Fruit fly (Drosophila melanogaster) whole organism, embryonic: ENCODE measurements around the gene grass.

Source experiments
- Antp ChIP-seq: fragments of 200-800 bp; sonication (Bioruptor generic); optimal IDR thresholded peaks from 3 replicates; lab custom pipeline; 2016; ENCODE audit warnings: missing biosample characterization, missing genetic modification characterization
- Atf-2 ChIP-seq: fragments of 200-800 bp; sonication (Bioruptor generic); optimal IDR thresholded peaks from 2 replicates; lab custom pipeline; 2016; ENCODE audit warnings: missing biosample characterization, missing genetic modification characterization
- Blimp-1 ChIP-seq: fragments of 200-800 bp; sonication (Bioruptor generic); optimal IDR thresholded peaks from 3 replicates; lab custom pipeline; 2018; ENCODE audit warnings: missing biosample characterization, missing genetic modification characterization, mild to moderate bottlenecking, moderate library complexity, missing genetic modification reagents
- CG10431 ChIP-seq: fragments of 200-800 bp; sonication (Bioruptor generic); optimal IDR thresholded peaks from 3 replicates; lab custom pipeline; 2018; ENCODE audit warnings: missing biosample characterization, mild to moderate bottlenecking, missing genetic modification characterization
- CG10979 ChIP-seq: fragments of 200-800 bp; sonication (Bioruptor generic); optimal IDR thresholded peaks from 2 replicates; lab custom pipeline; 2018; ENCODE audit warnings: missing biosample characterization, mild to moderate bottlenecking, missing genetic modification characterization, moderate library complexity
- CG11504 ChIP-seq: fragments of 200-800 bp; sonication (Bioruptor generic); optimal IDR thresholded peaks from 3 replicates; lab custom pipeline; 2019; ENCODE audit warnings: missing biosample characterization, mild to moderate bottlenecking, missing genetic modification characterization, moderate library complexity
- CG12104 ChIP-seq: fragments of 200-800 bp; sonication (Bioruptor generic); optimal IDR thresholded peaks from 3 replicates; lab custom pipeline; 2016; ENCODE audit warnings: missing biosample characterization, missing genetic modification characterization
- CG16813 ChIP-seq: fragments of 200-800 bp; sonication (Bioruptor generic); IDR thresholded peaks from 3 replicates; pipeline ENCODE4 v1.3.6; 2022; ENCODE audit warnings: missing biosample characterization, missing genetic modification characterization; ENCODE audit not compliant: partially characterized antibody
- CG18476 ChIP-seq: fragments of 200-800 bp; sonication (Bioruptor generic); optimal IDR thresholded peaks from 2 replicates; lab custom pipeline; 2016; ENCODE audit warnings: missing biosample characterization, mild to moderate bottlenecking, missing genetic modification characterization
- CG18619 ChIP-seq: fragments of 200-800 bp; sonication (Bioruptor generic); optimal IDR thresholded peaks from 3 replicates; lab custom pipeline; 2017; ENCODE audit warnings: missing biosample characterization, mild to moderate bottlenecking, missing genetic modification characterization
- CG2120 ChIP-seq: fragments of 200-800 bp; sonication (Bioruptor generic); optimal IDR thresholded peaks from 3 replicates; lab custom pipeline; 2016; ENCODE audit warnings: missing biosample characterization, missing genetic modification characterization
- CG30403 ChIP-seq: fragments of 200-800 bp; sonication (Bioruptor generic); optimal IDR thresholded peaks from 3 replicates; lab custom pipeline; 2016; ENCODE audit warnings: missing biosample characterization, missing genetic modification characterization
- CG4854 ChIP-seq: fragments of 200-800 bp; sonication (Bioruptor generic); optimal IDR thresholded peaks from 2 replicates; lab custom pipeline; 2016; ENCODE audit warnings: missing biosample characterization, missing genetic modification characterization, inconsistent platforms
- CG6175 ChIP-seq: fragments of 200-800 bp; sonication (Bioruptor generic); IDR thresholded peaks from 3 replicates; pipeline ENCODE4 v1.3.6; 2022; ENCODE audit warnings: missing biosample characterization, missing genetic modification characterization
- CG7745 ChIP-seq: fragments of 200-800 bp; sonication (Bioruptor generic); optimal IDR thresholded peaks from 2 replicates; lab custom pipeline; 2018; ENCODE audit warnings: missing biosample characterization, mild to moderate bottlenecking, missing genetic modification characterization, moderate library complexity
- CG8281 ChIP-seq: fragments of 200-800 bp; sonication (Bioruptor generic); optimal IDR thresholded peaks from 2 replicates; lab custom pipeline; 2018; ENCODE audit warnings: missing biosample characterization, mild to moderate bottlenecking, missing genetic modification characterization, moderate library complexity
- CG8765 ChIP-seq: fragments of 200-800 bp; sonication (Bioruptor generic); IDR thresholded peaks from 2 replicates; pipeline ENCODE4 v1.3.6; 2022; ENCODE audit warnings: missing biosample characterization, missing genetic modification characterization
- CG9609 ChIP-seq: fragments of 200-800 bp; sonication (Bioruptor generic); optimal IDR thresholded peaks from 3 replicates; lab custom pipeline; 2016; ENCODE audit warnings: missing biosample characterization, missing genetic modification characterization
- CG9727 ChIP-seq: fragments of 200-800 bp; sonication (Bioruptor generic); optimal IDR thresholded peaks from 3 replicates; lab custom pipeline; 2017; ENCODE audit warnings: missing biosample characterization, mild to moderate bottlenecking, missing genetic modification characterization
- Dbx ChIP-seq: fragments of 200-800 bp; sonication (Bioruptor generic); IDR thresholded peaks from 3 replicates; pipeline ENCODE4 v1.3.6; 2022; ENCODE audit warnings: missing biosample characterization, missing genetic modification characterization
- E2f2 ChIP-seq: fragments of 200-800 bp; sonication (Bioruptor generic); IDR thresholded peaks from 2 replicates; pipeline ENCODE4 v1.3.6; 2022; ENCODE audit warnings: missing biosample characterization, missing genetic modification characterization
- H15 ChIP-seq: fragments of 200-800 bp; sonication (Bioruptor generic); IDR thresholded peaks from 3 replicates; pipeline ENCODE4 v1.3.6; 2022; ENCODE audit warnings: missing biosample characterization, missing genetic modification characterization
- HmgD ChIP-seq: fragments of 200-800 bp; sonication (Bioruptor generic); optimal IDR thresholded peaks from 3 replicates; lab custom pipeline; 2016; ENCODE audit warnings: missing biosample characterization, missing genetic modification characterization
- Lhr ChIP-seq: fragments of 200-800 bp; sonication (Bioruptor generic); optimal IDR thresholded peaks from 3 replicates; lab custom pipeline; 2017; ENCODE audit warnings: mild to moderate bottlenecking, missing biosample characterization, missing genetic modification reagents, missing genetic modification characterization
- Mad ChIP-seq: fragments of 200-800 bp; sonication (Bioruptor generic); optimal IDR thresholded peaks from 2 replicates; lab custom pipeline; 2016; ENCODE audit warnings: missing biosample characterization, missing genetic modification characterization
- TFAM ChIP-seq: fragments of 200-800 bp; sonication (Bioruptor generic); optimal IDR thresholded peaks from 2 replicates; lab custom pipeline; 2017; ENCODE audit warnings: missing biosample characterization, missing genetic modification characterization, inconsistent platforms
- Vsx1 ChIP-seq: fragments of 200-800 bp; sonication (Bioruptor generic); optimal IDR thresholded peaks from 2 replicates; lab custom pipeline; 2017; ENCODE audit warnings: missing biosample characterization, mild to moderate bottlenecking, missing genetic modification characterization, missing genetic modification reagents
- abd-A ChIP-seq: fragments of 200-800 bp; sonication (Bioruptor generic); optimal IDR thresholded peaks from 3 replicates; lab custom pipeline; 2019; ENCODE audit warnings: missing biosample characterization, mild to moderate bottlenecking, missing genetic modification characterization, moderate library complexity
- az2 ChIP-seq: fragments of 200-800 bp; sonication (Bioruptor generic); optimal IDR thresholded peaks from 3 replicates; lab custom pipeline; 2016; ENCODE audit warnings: missing biosample characterization, missing genetic modification characterization
- dati ChIP-seq: fragments of 200-800 bp; sonication (Bioruptor generic); IDR thresholded peaks from 2 replicates; pipeline ENCODE4 v1.3.6; 2022; ENCODE audit warnings: missing biosample characterization, missing genetic modification characterization
- dmrt11E ChIP-seq: fragments of 200-800 bp; sonication (Bioruptor generic); optimal IDR thresholded peaks from 3 replicates; lab custom pipeline; 2018; ENCODE audit warnings: missing biosample characterization, mild to moderate bottlenecking, missing genetic modification characterization, moderate library complexity
- eve ChIP-seq, 2 experiments: fragments of >200 bp; optimal IDR thresholded peaks; 2 replicates each; lab custom pipeline; 2017; ENCODE audit warnings: missing biosample characterization in 2 of 2, missing genetic modification characterization in 2 of 2
- fd96Cb ChIP-seq: fragments of 200-800 bp; sonication (Bioruptor generic); optimal IDR thresholded peaks from 2 replicates; lab custom pipeline; 2018; ENCODE audit warnings: missing biosample characterization, mild to moderate bottlenecking, missing genetic modification characterization, moderate library complexity
- h ChIP-seq: fragments of >200 bp; optimal IDR thresholded peaks from 2 replicates; lab custom pipeline; 2017
- hkb ChIP-seq, 2 experiments: fragments of 200-800 bp in 1 of 2; fragments of >200 bp in 1 of 2; sonication (Bioruptor generic) in 1 of 2; IDR thresholded peaks in 1 of 2; optimal IDR thresholded peaks in 1 of 2; 2 replicates each; pipeline versions ENCODE4 v1.3.6 to Lab custom; 2017 to 2022; ENCODE audit warnings: missing biosample characterization in 1 of 2, missing genetic modification characterization in 1 of 2
- nmo ChIP-seq: fragments of 200-800 bp; sonication (Bioruptor generic); optimal IDR thresholded peaks from 2 replicates; lab custom pipeline; 2018; ENCODE audit warnings: missing biosample characterization, mild to moderate bottlenecking, missing genetic modification characterization, moderate library complexity
- onecut ChIP-seq: fragments of 200-800 bp; sonication (Bioruptor generic); IDR thresholded peaks from 2 replicates; pipeline ENCODE4 v1.3.6; 2022; ENCODE audit warnings: missing biosample characterization, missing genetic modification characterization
- pfk ChIP-seq: fragments of 200-800 bp; sonication (Bioruptor generic); optimal IDR thresholded peaks from 2 replicates; lab custom pipeline; 2018; ENCODE audit warnings: missing biosample characterization, mild to moderate bottlenecking, missing genetic modification characterization, moderate library complexity
- pita ChIP-seq: fragments of 200-800 bp; sonication (Bioruptor generic); optimal IDR thresholded peaks from 2 replicates; lab custom pipeline; 2017; ENCODE audit warnings: missing biosample characterization, mild to moderate bottlenecking, missing genetic modification characterization
- pnt ChIP-seq: fragments of 200-800 bp; sonication (Bioruptor generic); optimal IDR thresholded peaks from 3 replicates; lab custom pipeline; 2016; ENCODE audit warnings: missing biosample characterization, missing genetic modification characterization
- prd ChIP-seq, 3 experiments: fragments of >200 bp in 2 of 3; fragments of 200-800 bp in 1 of 3; sonication (Bioruptor generic) in 1 of 3; optimal IDR thresholded peaks in 2 of 3; IDR thresholded peaks in 1 of 3; 2 replicates in 2 of 3; 3 replicates in 1 of 3; pipeline versions ENCODE4 v1.3.6 to Lab custom; 2017 to 2022; ENCODE audit warnings: missing biosample characterization in 1 of 3, missing genetic modification characterization in 1 of 3
- pum ChIP-seq: fragments of 200-800 bp; sonication (Bioruptor generic); optimal IDR thresholded peaks from 2 replicates; lab custom pipeline; 2016; ENCODE audit warnings: missing biosample characterization, missing genetic modification characterization
- ranshi ChIP-seq: fragments of 200-800 bp; sonication (Bioruptor generic); IDR thresholded peaks from 2 replicates; pipeline ENCODE4 v1.3.6; 2022; ENCODE audit warnings: missing biosample characterization, missing genetic modification characterization
- sens-2 ChIP-seq: fragments of 200-800 bp; sonication (Bioruptor generic); IDR thresholded peaks from 2 replicates; pipeline ENCODE4 v1.3.6; 2022; ENCODE audit warnings: missing biosample characterization, missing genetic modification characterization
- sima ChIP-seq: fragments of 200-800 bp; sonication (Bioruptor generic); optimal IDR thresholded peaks from 2 replicates; lab custom pipeline; 2016; ENCODE audit warnings: missing biosample characterization, missing genetic modification characterization
- sisA ChIP-seq: fragments of 200-800 bp; sonication (Bioruptor generic); IDR thresholded peaks from 2 replicates; pipeline ENCODE4 v1.3.6; 2022; ENCODE audit warnings: missing biosample characterization, missing genetic modification characterization
- tio ChIP-seq: fragments of 200-800 bp; sonication (Bioruptor generic); optimal IDR thresholded peaks from 2 replicates; lab custom pipeline; 2017; ENCODE audit warnings: missing biosample characterization, missing genetic modification characterization, inconsistent platforms
- wdn ChIP-seq: fragments of 200-800 bp; sonication (Bioruptor generic); IDR thresholded peaks from 2 replicates; pipeline ENCODE4 v1.3.6; 2022; ENCODE audit warnings: missing biosample characterization, missing genetic modification characterization
- wor ChIP-seq: fragments of 200-800 bp; sonication (Bioruptor generic); IDR thresholded peaks from 2 replicates; pipeline ENCODE4 v1.3.6; 2022; ENCODE audit warnings: missing biosample characterization, missing genetic modification characterization

Gene grass

dm6 chr3R:27150685-27151515, 6.8 kb upstream of the grass start, which contains the start of gene CG6051 (continued):
- TF ChIP-seq CG10979 (tag; lab: Kevin White, UChicago) (peak; percentile 38), H15 (GFP tag; lab: Robert Waterston, UW) (no peak), CG2120 (GFP tag; lab: Kevin White, UChicago) (peak; percentile 69), dmrt11E (tag; lab: Kevin White, UChicago) (peak; percentile 51), sisA (no peak), Atf-2 (GFP tag; lab: Kevin White, UChicago) (peak; percentile 41), E2f2 (GFP tag; lab: Robert Waterston, UW) (no peak), pnt (peak; percentile 23), hkb (optimal IDR thresholded peaks at IDR 0.05; lab: Kevin White, UChicago) (no peak), hkb (GFP tag; IDR thresholded peaks at IDR 0.05; lab: Robert Waterston, UW) (no peak), ranshi (GFP tag; lab: Robert Waterston, UW) (no peak), Blimp-1 (GFP tag; lab: Kevin White, UChicago) (peak; percentile 37), CG9727 (GFP tag; lab: Kevin White, UChicago) (peak; percentile 30), wor (GFP tag; lab: Robert Waterston, UW) (no peak), sima (GFP tag; lab: Kevin White, UChicago) (no peak), CG7745 (tag; lab: Kevin White, UChicago) (no peak), CG9609 (peak; percentile 66), CG30403 (GFP tag; lab: Kevin White, UChicago) (peak; percentile 58), pum (peak; percentile 57), CG12104 (peak; percentile 37), fd96Cb (tag; lab: Kevin White, UChicago) (peak; percentile 60), onecut (peak; percentile 44; the same call in 1 of the 2 replicates), CG4854 (GFP tag; lab: Kevin White, UChicago) (no peak), pita (GFP tag; lab: Kevin White, UChicago) (no peak), abd-A (tag; lab: Kevin White, UChicago) (no peak), eve (GFP tag; optimal IDR thresholded peaks at IDR 0.05; lab: Kevin White, UChicago) (no peak), CG8765 (GFP tag; lab: Robert Waterston, UW) (no peak), h (lab: Kevin White, UChicago) (no peak), dati (GFP tag; lab: Robert Waterston, UW) (no peak), sens-2 (GFP tag; lab: Robert Waterston, UW) (no peak), CG18476 (GFP tag; lab: Kevin White, UChicago) (peak; percentile 18), TFAM (GFP tag; lab: Kevin White, UChicago) (no peak), Antp (peak; percentile 52), wdn (GFP tag; lab: Robert Waterston, UW) (no peak), Lhr (GFP tag; lab: Kevin White, UChicago) (no peak), prd (optimal IDR thresholded peaks at IDR 0.05; lab: Kevin White, UChicago) (no peak), prd (GFP tag; IDR thresholded peaks at IDR 0.05; lab: Robert Waterston, UW) (no peak), CG11504 (peak; percentile 67), Vsx1 (GFP tag; lab: Kevin White, UChicago) (peak; percentile 6), CG6175 (no peak), Dbx (no peak), CG18619 (GFP tag; lab: Kevin White, UChicago) (peak; percentile 15), nmo (GFP tag; lab: Kevin White, UChicago) (peak; percentile 67), HmgD (peak; percentile 45), tio (GFP tag; lab: Kevin White, UChicago) (no peak), CG8281 (tag; lab: Kevin White, UChicago) (peak; percentile 55), az2 (peak; percentile 51), pfk (GFP tag; lab: Kevin White, UChicago) (peak; percentile 48), Mad (GFP tag; lab: Kevin White, UChicago) (no peak), CG10431 (peak; percentile 58), CG16813 (GFP tag; lab: Robert Waterston, UW) (no peak)
